Worm (Caenorhabditis elegans): ENCODE measurements around the gene srh-128.

- no peak for TF ChIP-seq him-1 (tag; optimal IDR thresholded peaks at IDR 0.05)
- no peak for TF ChIP-seq W03F9.2 (tag; optimal IDR thresholded peaks at IDR 0.05)
- TF ChIP-seq dao-5 (tag; optimal IDR thresholded peaks at IDR 0.05) = no peak
Observed at ce11 chrII:2684783-2685182, 20.3 kb downstream of the srh-128 start.

Data from whole organism, L4/young adult.